Fruit fly (Drosophila melanogaster): ENCODE data around the gene Inx2.

Inx2 gene

DNA sequence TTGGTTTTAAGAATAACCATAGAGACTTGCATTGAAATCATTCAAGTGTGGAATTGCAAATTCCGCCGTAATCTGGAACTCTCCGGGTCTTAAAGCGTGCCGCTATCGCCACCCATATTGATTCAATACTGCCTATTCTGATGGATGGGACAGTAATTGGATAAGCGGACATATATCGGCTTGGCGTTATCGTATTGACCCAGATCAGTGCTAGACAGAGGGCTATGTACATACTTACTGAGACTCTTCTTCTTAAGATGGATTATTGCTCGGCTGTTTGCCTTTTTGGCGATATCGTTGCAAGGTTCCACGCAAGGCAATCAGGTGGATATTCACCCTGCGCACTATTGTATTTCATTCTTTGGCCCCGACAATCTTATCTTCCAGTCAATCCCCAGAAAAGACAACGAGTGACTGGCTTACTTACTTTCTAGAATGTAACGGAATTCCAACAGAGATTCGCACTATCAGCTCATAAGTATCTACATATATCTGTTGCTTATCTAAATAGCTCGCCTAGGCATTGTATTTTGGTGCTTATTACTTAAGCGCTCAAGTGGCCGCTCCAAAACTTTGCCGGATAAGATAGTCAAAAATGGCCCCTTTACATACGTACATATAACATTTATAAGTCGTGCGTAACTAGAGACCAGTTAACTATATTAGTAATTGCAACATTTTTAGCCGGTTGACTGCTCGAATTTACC is 3.8 kb upstream of the Inx2 start (continued):
- TF ChIP-seq fu2 (GFP tag; optimal IDR thresholded peaks at IDR 0.05), result no peak
- TF ChIP-seq CG10462 (GFP tag; optimal IDR thresholded peaks at IDR 0.05), result no peak
- no peak for TF ChIP-seq CG7963 (GFP tag; IDR thresholded peaks at IDR 0.05; ENCODE audit: partially characterized antibody)
- no peak for TF ChIP-seq CG8290 (GFP tag; optimal IDR thresholded peaks at IDR 0.05)
- peak; percentile 19 to 56 for TF ChIP-seq CG8290 (tag; optimal IDR thresholded peaks at IDR 0.05)
- no peak for TF ChIP-seq Six4 (GFP tag; optimal IDR thresholded peaks at IDR 0.05)
- TF ChIP-seq grn (GFP tag; optimal IDR thresholded peaks at IDR 0.05), result peak; percentile 77
- no peak for TF ChIP-seq sim (GFP tag; IDR thresholded peaks at IDR 0.05)
- TF ChIP-seq E2f2 (GFP tag; IDR thresholded peaks at IDR 0.05), result no peak
- no peak for TF ChIP-seq z (GFP tag; IDR thresholded peaks at IDR 0.05)
- no peak for TF ChIP-seq CG43689 (GFP tag; IDR thresholded peaks at IDR 0.05)
- no peak for TF ChIP-seq ara (GFP tag; IDR thresholded peaks at IDR 0.05)
- no peak for TF ChIP-seq lbe (GFP tag; optimal IDR thresholded peaks at IDR 0.05)
- no peak for TF ChIP-seq CG16815 (GFP tag; optimal IDR thresholded peaks at IDR 0.05)
- TF ChIP-seq CG12155 (GFP tag; optimal IDR thresholded peaks at IDR 0.05), result no peak
- TF ChIP-seq onecut (GFP tag; IDR thresholded peaks at IDR 0.05), result no peak
- peak; percentile 6 for TF ChIP-seq CG1233 (GFP tag; optimal IDR thresholded peaks at IDR 0.05)
- peak; percentile 43 for TF ChIP-seq CG33557 (GFP tag; optimal IDR thresholded peaks at IDR 0.05)
- TF ChIP-seq rib (GFP tag; IDR thresholded peaks at IDR 0.05), result no peak
- no peak for TF ChIP-seq CG10321 (GFP tag; IDR thresholded peaks at IDR 0.05)
- no peak for TF ChIP-seq sob (GFP tag; IDR thresholded peaks at IDR 0.05)
- TF ChIP-seq CG32532 (GFP tag; IDR thresholded peaks at IDR 0.05), result no peak
- peak; percentile 26 for TF ChIP-seq CG7745 (tag; optimal IDR thresholded peaks at IDR 0.05)

- TF ChIP-seq Dad (GFP tag; optimal IDR thresholded peaks at IDR 0.05), result no peak
- peak; percentile 48 for TF ChIP-seq Med (GFP tag)
- TF ChIP-seq CkIIα-i1 (GFP tag; IDR thresholded peaks at IDR 0.05), result no peak
Measured at dm6 chrX:6995258-6995657, 3.2 kb upstream of the Inx2 start.

DNA sequence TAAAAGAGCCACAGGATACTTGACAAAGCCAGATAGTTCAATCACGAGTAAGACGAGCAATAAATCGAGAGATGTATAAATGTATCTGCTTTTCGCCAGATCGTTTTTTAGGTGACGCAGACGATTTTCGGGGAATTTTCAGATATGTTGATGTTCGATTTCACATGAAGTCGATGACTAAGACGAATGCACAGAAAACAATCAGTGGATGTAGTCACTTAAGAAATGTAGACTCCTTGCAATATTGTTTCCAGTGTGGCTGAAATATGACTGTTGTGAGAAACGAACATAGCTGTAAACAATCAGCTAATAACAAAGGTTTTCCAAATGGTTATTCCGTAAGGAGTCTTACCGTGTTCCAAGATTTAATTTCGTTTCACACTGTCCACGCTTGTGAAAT is 2.3 kb upstream of the Inx2 start:
- TF ChIP-seq sens (GFP tag) (peak; percentile 13), zf30C (GFP tag; optimal IDR thresholded peaks at IDR 0.05) (peak; percentile 73), CG3163 (GFP tag; optimal IDR thresholded peaks at IDR 0.05) (no peak), shn (GFP tag; optimal IDR thresholded peaks at IDR 0.05) (no peak), eve (GFP tag; optimal IDR thresholded peaks at IDR 0.05) (peak in 1 of 2 experiments; percentile 2), Med (GFP tag) (peak; percentile 67)

DNA sequence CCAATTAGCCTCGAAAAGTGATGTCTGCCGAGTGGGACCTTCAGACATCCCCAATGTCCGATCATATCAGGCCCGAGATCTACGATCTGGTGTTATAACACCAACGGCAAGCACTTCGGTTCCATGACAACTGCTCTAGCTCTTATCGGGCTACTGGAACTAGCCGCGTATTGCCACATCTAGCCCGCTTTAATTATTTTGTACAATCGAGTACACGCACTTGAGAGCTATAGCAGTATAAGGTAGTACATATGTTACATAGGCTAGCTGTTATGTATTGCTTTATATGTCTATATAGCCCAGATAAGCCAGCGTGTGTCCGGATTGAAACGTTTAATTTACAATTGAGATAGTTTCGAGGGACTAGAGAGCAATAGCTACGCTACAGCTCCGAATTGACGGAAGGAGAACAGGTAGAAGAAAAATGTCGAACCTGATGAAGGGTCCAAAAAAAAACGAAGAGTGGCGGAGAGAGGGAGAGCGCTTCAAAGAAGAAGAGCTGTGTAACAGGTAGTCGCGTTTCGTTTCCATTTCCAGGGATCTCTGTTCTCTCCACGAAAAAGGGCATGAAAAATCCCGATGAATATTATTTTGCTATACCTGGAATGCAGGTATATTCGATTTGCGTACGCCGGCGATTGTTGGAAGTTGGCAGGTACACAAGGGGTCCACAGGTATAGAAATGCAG is 1.4 kb upstream of the Inx2 start:
- TF ChIP-seq kah (GFP tag; optimal IDR thresholded peaks at IDR 0.05), result peak; percentile 66
- peak; percentile 70 for TF ChIP-seq Deaf1 (tag; optimal IDR thresholded peaks at IDR 0.05)
- peak; percentile 83 for TF ChIP-seq CG17385 (GFP tag; optimal IDR thresholded peaks at IDR 0.05)
- no peak for TF ChIP-seq CG10321 (GFP tag; IDR thresholded peaks at IDR 0.05)
- no peak for TF ChIP-seq ranshi (GFP tag; IDR thresholded peaks at IDR 0.05)
- no peak for TF ChIP-seq Mes4 (GFP tag; optimal IDR thresholded peaks at IDR 0.05)
- TF ChIP-seq Scr (GFP tag; IDR thresholded peaks at IDR 0.05; ENCODE audit: partially characterized antibody), result no peak
- peak; percentile 68 for TF ChIP-seq kni (GFP tag; optimal IDR thresholded peaks at IDR 0.05)
- TF ChIP-seq chn (GFP tag; optimal IDR thresholded peaks at IDR 0.05), result no peak
- TF ChIP-seq CG18619 (GFP tag; optimal IDR thresholded peaks at IDR 0.05), result no peak
- peak; percentile 53 to 59 for TF ChIP-seq Trl (optimal IDR thresholded peaks at IDR 0.05)
- no peak for TF ChIP-seq Trl (GFP tag; optimal IDR thresholded peaks at IDR 0.05)
- TF ChIP-seq Tbp (GFP tag; optimal IDR thresholded peaks at IDR 0.05), result no peak
- no peak for TF ChIP-seq CG7839 (tag; optimal IDR thresholded peaks at IDR 0.05)
- no peak for TF ChIP-seq Jarid2 (GFP tag; optimal IDR thresholded peaks at IDR 0.05)
- no peak for TF ChIP-seq sima (GFP tag; optimal IDR thresholded peaks at IDR 0.05)
- TF ChIP-seq lmd (GFP tag; IDR thresholded peaks at IDR 0.05), result no peak
- TF ChIP-seq fru (optimal IDR thresholded peaks at IDR 0.05), result no peak
- no peak for TF ChIP-seq ci (GFP tag; IDR thresholded peaks at IDR 0.05)
